Worm (Caenorhabditis elegans): Measurements from ENCODE around the gene ugt-39.

The ugt-39 gene

ce11 chrV:7196498-7196966 lies 39.6 kb downstream of the ugt-39 start, which contains the start of gene F09G2.2 (continued):
- TF ChIP-seq nhr-84 (tag; optimal IDR thresholded peaks at IDR 0.05) (no peak), dpl-1 (GFP tag; optimal IDR thresholded peaks at IDR 0.05) (peak; percentile 92 to 93 (median 92)), ztf-11 (tag; optimal IDR thresholded peaks at IDR 0.05) (peak in 1 of 2 experiments; percentile 75), vab-15 (tag; optimal IDR thresholded peaks at IDR 0.05) (peak; percentile 34), pax-3 (tag; optimal IDR thresholded peaks at IDR 0.05) (peak; percentile 60), hlh-4 (tag; optimal IDR thresholded peaks at IDR 0.05) (no peak), lin-15B (tag; optimal IDR thresholded peaks at IDR 0.05) (peak; percentile 93), nhr-85 (tag) (peak; percentile 96), ceh-82 (tag; optimal IDR thresholded peaks at IDR 0.05) (peak; percentile 92 to 94 (median 93)), unc-62 (GFP tag; optimal IDR thresholded peaks at IDR 0.05) (no peak), lin-39 (tag; optimal IDR thresholded peaks at IDR 0.05) (peak; percentile 43), unc-130 (tag; optimal IDR thresholded peaks at IDR 0.05) (peak; percentile 94)

ce11 chrV:7197036-7197435 lies 40.1 kb downstream of the ugt-39 start:
- TF ChIP-seq rnt-1 (tag; optimal IDR thresholded peaks at IDR 0.05): no peak
- TF ChIP-seq nhr-90 (tag; optimal IDR thresholded peaks at IDR 0.05; ENCODE audit: poor library complexity): no peak
- TF ChIP-seq ceh-90 (tag; optimal IDR thresholded peaks at IDR 0.05): no peak
- no peak for TF ChIP-seq tlp-1 (tag; optimal IDR thresholded peaks at IDR 0.05)
- no peak for TF ChIP-seq hlh-4 (tag; optimal IDR thresholded peaks at IDR 0.05)
- no peak for TF ChIP-seq C04F5.9 (tag; optimal IDR thresholded peaks at IDR 0.05)
- TF ChIP-seq nhr-237 (tag; optimal IDR thresholded peaks at IDR 0.05): no peak
- no peak for TF ChIP-seq unc-130 (tag; optimal IDR thresholded peaks at IDR 0.05)
- no peak for TF ChIP-seq hpl-2 (GFP tag; optimal IDR thresholded peaks at IDR 0.05)

DNA sequence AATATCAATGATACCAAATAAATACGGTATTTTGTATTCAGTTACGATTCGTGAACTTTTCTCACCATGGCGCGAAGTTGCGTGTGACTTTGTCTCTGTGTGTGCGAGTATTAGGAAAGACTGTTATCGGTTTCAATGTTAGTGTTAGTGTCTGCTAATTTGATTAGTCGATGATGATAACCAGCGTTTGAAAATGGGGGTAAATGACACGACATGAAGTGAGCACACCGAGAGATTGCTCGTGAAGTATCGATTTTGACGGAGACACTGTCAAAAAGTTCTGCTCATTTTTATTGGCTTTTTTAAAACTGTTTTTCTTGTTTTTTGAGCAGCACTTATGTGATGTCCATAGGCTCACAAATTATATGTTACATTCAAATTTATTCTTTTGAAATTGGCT lies 41.5 kb downstream of the ugt-39 start:
- TF ChIP-seq nhr-12 (tag; optimal IDR thresholded peaks at IDR 0.05) (no peak), lin-14 (GFP tag; optimal IDR thresholded peaks at IDR 0.05) (no peak), ztf-11 (tag; optimal IDR thresholded peaks at IDR 0.05) (no peak), fkh-8 (tag; optimal IDR thresholded peaks at IDR 0.05) (no peak), hlh-4 (tag; optimal IDR thresholded peaks at IDR 0.05) (no peak), F16B12.6 (tag; optimal IDR thresholded peaks at IDR 0.05) (no peak), tbx-2 (tag; optimal IDR thresholded peaks at IDR 0.05) (no peak), lir-3 (tag; optimal IDR thresholded peaks at IDR 0.05; ENCODE audit: poor library complexity) (no peak), zag-1 (tag; optimal IDR thresholded peaks at IDR 0.05) (no peak), unc-30 (tag; optimal IDR thresholded peaks at IDR 0.05) (no peak), nhr-47 (tag; optimal IDR thresholded peaks at IDR 0.05) (peak; percentile 4), mef-2 (tag; optimal IDR thresholded peaks at IDR 0.05) (no peak), unc-86 (tag; optimal IDR thresholded peaks at IDR 0.05) (no peak), Y116A8C.19 (tag; optimal IDR thresholded peaks at IDR 0.05; ENCODE audit: borderline replicate concordance) (no peak), snpc-4 (tag; optimal IDR thresholded peaks at IDR 0.05) (no peak), blmp-1 (tag; optimal IDR thresholded peaks at IDR 0.05) (no peak), efl-1 (optimal IDR thresholded peaks at IDR 0.05) (no peak), efl-1 (GFP tag; optimal IDR thresholded peaks at IDR 0.05 in 1 of 2) (peak in 1 of 2 experiments; percentile 91), skn-1 (tag; optimal IDR thresholded peaks at IDR 0.05) (no peak), nhr-28 (tag; optimal IDR thresholded peaks at IDR 0.05) (no peak), jun-1 (tag; optimal IDR thresholded peaks at IDR 0.05) (no peak), nhr-237 (tag; optimal IDR thresholded peaks at IDR 0.05) (no peak), elt-3 (tag; optimal IDR thresholded peaks at IDR 0.05) (no peak), alr-1 (tag; optimal IDR thresholded peaks at IDR 0.05; ENCODE audit: borderline replicate concordance) (no peak), nhr-85 (tag) (peak; percentile 45), nhr-19 (GFP tag; conservative IDR thresholded peaks at IDR 0.05) (no peak), snu-23 (GFP tag; optimal IDR thresholded peaks at IDR 0.05) (peak; percentile 9), nhr-77 (tag; optimal IDR thresholded peaks at IDR 0.05) (no peak), lin-15B (tag; optimal IDR thresholded peaks at IDR 0.05) (no peak), lin-39 (tag; optimal IDR thresholded peaks at IDR 0.05) (no peak), lin-13 (GFP tag; optimal IDR thresholded peaks at IDR 0.05) (no peak), fkh-4 (tag; optimal IDR thresholded peaks at IDR 0.05; ENCODE audit: borderline replicate concordance) (no peak), nhr-71 (tag; optimal IDR thresholded peaks at IDR 0.05) (peak; percentile 1), rnt-1 (tag; optimal IDR thresholded peaks at IDR 0.05) (no peak), dsc-1 (tag; optimal IDR thresholded peaks at IDR 0.05) (no peak), egl-13 (tag; optimal IDR thresholded peaks at IDR 0.05) (no peak), tlp-1 (tag; optimal IDR thresholded peaks at IDR 0.05) (no peak), hlh-17 (GFP tag; optimal IDR thresholded peaks at IDR 0.05; ENCODE audit: borderline replicate concordance) (no peak)
